Worm (Caenorhabditis elegans): ENCODE data around the gene R144.6.

R144.6 gene

ce11 chrIII:5025136-5025629 lies 20.7 kb upstream of the R144.6 start (continued):
- TF ChIP-seq aly-2 (tag; optimal IDR thresholded peaks at IDR 0.05) (no peak), attf-4 (tag; optimal IDR thresholded peaks at IDR 0.05) (no peak), aha-1 (tag) (peak; percentile 80), lin-39 (tag; optimal IDR thresholded peaks at IDR 0.05) (no peak), nhr-111 (GFP tag; optimal IDR thresholded peaks at IDR 0.05) (no peak), zfp-2 (tag; optimal IDR thresholded peaks at IDR 0.05) (no peak), php-3 (GFP tag; IDR thresholded peaks at IDR 0.05) (0 out of 2 replicates have a peak, but pooled peaks have one; percentile 11), ces-1 (GFP tag; optimal IDR thresholded peaks at IDR 0.05) (no peak), mxl-2 (GFP tag; conservative IDR thresholded peaks at IDR 0.05) (no peak)

- peak; percentile 34 for TF ChIP-seq rbr-2 (tag; optimal IDR thresholded peaks at IDR 0.05)
- TF ChIP-seq hmg-1.1 (GFP tag; IDR thresholded peaks at IDR 0.05): peak; percentile 62
- peak; percentile 24 to 65 for TF ChIP-seq lsy-2 (tag; optimal IDR thresholded peaks at IDR 0.05)
- TF ChIP-seq T20F7.1 (GFP tag; optimal IDR thresholded peaks at IDR 0.05): no peak
- no peak for TF ChIP-seq duxl-1 (tag; optimal IDR thresholded peaks at IDR 0.05; ENCODE audit: poor library complexity)
- TF ChIP-seq nhr-11 (tag; optimal IDR thresholded peaks at IDR 0.05): peak; percentile 41
- TF ChIP-seq zag-1 (tag; optimal IDR thresholded peaks at IDR 0.05): no peak
- peak; percentile 81 for TF ChIP-seq mxl-3 (GFP tag; optimal IDR thresholded peaks at IDR 0.05)
- TF ChIP-seq set-16 (GFP tag; IDR thresholded peaks at IDR 0.05): peak; percentile 33; the same call in 1 of the 2 replicates
- peak; percentile 64 for TF ChIP-seq hlh-11 (tag; optimal IDR thresholded peaks at IDR 0.05)
- TF ChIP-seq unc-130 (GFP tag; optimal IDR thresholded peaks at IDR 0.05): peak; percentile 7
- peak; percentile 75 for TF ChIP-seq mes-2 (tag; optimal IDR thresholded peaks at IDR 0.05; ENCODE audit: poor library complexity, severe bottlenecking)
- TF ChIP-seq daf-16 (GFP tag; optimal IDR thresholded peaks at IDR 0.05): no peak
- TF ChIP-seq daf-16 (tag; optimal IDR thresholded peaks at IDR 0.05): peak; percentile 27
- TF ChIP-seq snpc-4 (tag; optimal IDR thresholded peaks at IDR 0.05): no peak
- no peak for TF ChIP-seq vab-7 (GFP tag; IDR thresholded peaks at IDR 0.05)
- peak; percentile 50 for TF ChIP-seq nhr-6 (tag; optimal IDR thresholded peaks at IDR 0.05)
- peak; percentile 68 for TF ChIP-seq lin-13 (GFP tag; optimal IDR thresholded peaks at IDR 0.05)
- peak; percentile 64 for TF ChIP-seq mep-1 (tag; optimal IDR thresholded peaks at IDR 0.05)
- TF ChIP-seq nhr-77 (tag; optimal IDR thresholded peaks at IDR 0.05): peak; percentile 52
- peak; percentile 95 for TF ChIP-seq hlh-30 (tag; optimal IDR thresholded peaks at IDR 0.05; ENCODE audit: insufficient read depth)
- TF ChIP-seq saeg-2 (GFP tag; IDR thresholded peaks at IDR 0.05): no peak
- 0 out of 2 replicates have a peak, but pooled peaks have one; percentile 6 for TF ChIP-seq mdt-29 (GFP tag; IDR thresholded peaks at IDR 0.05)
- TF ChIP-seq dmd-6 (GFP tag; IDR thresholded peaks at IDR 0.05): peak; percentile 13; the same call in 1 of the 2 replicates
- peak; percentile 90 for TF ChIP-seq ama-1 (optimal IDR thresholded peaks at IDR 0.05)
- TF ChIP-seq dve-1 (tag; optimal IDR thresholded peaks at IDR 0.05; ENCODE audit: insufficient read depth): peak; percentile 53
- TF ChIP-seq lin-38 (GFP tag; IDR thresholded peaks at IDR 0.05): peak; percentile 50
- peak; percentile 58 for TF ChIP-seq ceh-28 (tag; optimal IDR thresholded peaks at IDR 0.05)
- TF ChIP-seq mdl-1 (tag; optimal IDR thresholded peaks at IDR 0.05): peak; percentile 45 to 80
- peak; percentile 50 for TF ChIP-seq nhr-28 (tag; optimal IDR thresholded peaks at IDR 0.05)
- TF ChIP-seq dpl-1 (GFP tag; optimal IDR thresholded peaks at IDR 0.05): peak; percentile 61
- TF ChIP-seq aha-1 (tag): peak; percentile 86
These were observed 20.0 kb upstream of the R144.6 start, which contains the start of gene pcf-11 for ce11 chrIII:5024393-5024964. Gene pcf-11 (plus strand): TSS chrIII:5024914.

Data from whole organism, L4 larva.